Worm (Caenorhabditis elegans): ENCODE measurements around the gene hsp-3.
A peak's percentile ranks its signal among the peaks of the same experiment; 100 is the strongest.

Gene hsp-3

DNA sequence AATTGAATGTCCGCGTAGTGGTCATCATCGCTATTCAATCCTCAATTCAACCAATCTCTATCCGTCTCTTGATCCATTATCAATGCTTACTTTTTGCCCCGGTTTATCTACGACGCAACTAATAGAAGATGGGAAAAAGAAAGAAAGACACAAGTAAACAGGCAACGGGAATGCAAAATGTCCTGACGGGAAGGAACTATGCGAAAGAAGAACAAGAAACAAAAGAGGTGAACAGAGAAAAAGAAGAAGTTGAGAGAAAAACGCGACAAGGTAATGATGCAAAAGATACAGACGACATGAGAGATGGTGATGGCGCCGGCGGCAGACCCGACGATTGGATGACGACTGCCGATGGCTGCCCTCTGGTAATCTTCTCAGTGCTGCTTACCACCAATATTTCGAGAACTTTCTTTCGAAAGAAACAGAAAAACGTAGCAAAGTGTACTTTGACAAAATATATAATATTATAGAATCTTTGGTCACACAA, 49.9 kb downstream of the hsp-3 start (continued):
- TF ChIP-seq Y75B8A.6 (GFP tag; IDR thresholded peaks at IDR 0.05) (no peak), daf-19 (GFP tag; conservative IDR thresholded peaks at IDR 0.05) (no peak), unc-62 (GFP tag; optimal IDR thresholded peaks at IDR 0.05 in 1 of 2) (peak in 1 of 2 experiments; percentile 10), unc-62 (tag; optimal IDR thresholded peaks at IDR 0.05) (no peak), daf-16 (GFP tag; optimal IDR thresholded peaks at IDR 0.05) (peak; percentile 23 to 82), daf-16 (tag; optimal IDR thresholded peaks at IDR 0.05) (peak; percentile 97), lin-1 (GFP tag; IDR thresholded peaks at IDR 0.05) (no peak; the same call in 1 of the 2 replicates), egl-43 (GFP tag; IDR thresholded peaks at IDR 0.05) (no peak), lin-13 (GFP tag; optimal IDR thresholded peaks at IDR 0.05) (peak; percentile 39), cey-2 (tag; optimal IDR thresholded peaks at IDR 0.05; ENCODE audit: borderline replicate concordance, insufficient read depth) (no peak)

DNA sequence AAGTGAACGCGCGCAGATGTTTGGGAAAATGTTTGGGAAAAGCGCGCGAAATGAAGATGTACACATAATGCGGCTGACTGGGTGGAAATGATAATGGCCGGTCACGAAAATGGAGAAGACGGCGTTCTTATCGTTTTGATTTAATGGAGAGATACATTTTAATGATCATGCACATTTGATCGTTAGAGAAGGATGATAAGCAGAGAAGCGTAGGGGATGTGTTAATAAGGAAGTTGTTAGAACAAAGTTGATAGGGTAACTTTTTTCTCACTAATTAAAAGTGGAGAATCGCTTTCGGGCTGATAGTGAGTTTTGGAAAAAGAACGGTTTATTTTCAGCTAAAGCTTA, 50.9 kb downstream of the hsp-3 start:
- TF ChIP-seq mxl-2 (GFP tag; conservative IDR thresholded peaks at IDR 0.05): no peak
- TF ChIP-seq R02D3.7 (tag; optimal IDR thresholded peaks at IDR 0.05): no peak
- no peak for TF ChIP-seq ama-1 (optimal IDR thresholded peaks at IDR 0.05)
- TF ChIP-seq spr-1 (tag; optimal IDR thresholded peaks at IDR 0.05): no peak
- TF ChIP-seq hlh-30 (tag; optimal IDR thresholded peaks at IDR 0.05; ENCODE audit: insufficient read depth): peak; percentile 26
- TF ChIP-seq nhr-28 (tag; optimal IDR thresholded peaks at IDR 0.05): peak; percentile 37
- 0 out of 2 replicates have a peak, but pooled peaks have one; percentile 10 for TF ChIP-seq dmd-6 (GFP tag; IDR thresholded peaks at IDR 0.05)
- TF ChIP-seq mes-2 (tag; optimal IDR thresholded peaks at IDR 0.05; ENCODE audit: poor library complexity, severe bottlenecking): no peak
- TF ChIP-seq gei-8 (GFP tag; optimal IDR thresholded peaks at IDR 0.05): no peak
- no peak for TF ChIP-seq mdt-29 (GFP tag; IDR thresholded peaks at IDR 0.05)
- peak; percentile 58 for TF ChIP-seq php-3 (GFP tag; IDR thresholded peaks at IDR 0.05)
- no peak for TF ChIP-seq dmd-8 (GFP tag; IDR thresholded peaks at IDR 0.05)
- no peak for TF ChIP-seq nhr-42 (GFP tag; IDR thresholded peaks at IDR 0.05)
- no peak for TF ChIP-seq pqm-1 (tag; optimal IDR thresholded peaks at IDR 0.05)
- no peak for TF ChIP-seq ceh-20 (GFP tag; IDR thresholded peaks at IDR 0.05)
- peak; percentile 64 for TF ChIP-seq hlh-11 (tag; optimal IDR thresholded peaks at IDR 0.05)
- TF ChIP-seq ceh-32 (tag; optimal IDR thresholded peaks at IDR 0.05; ENCODE audit: poor library complexity): no peak
- no peak for TF ChIP-seq unc-39 (tag; optimal IDR thresholded peaks at IDR 0.05)
- TF ChIP-seq nhr-41 (GFP tag; IDR thresholded peaks at IDR 0.05): no peak
- TF ChIP-seq zfp-2 (tag; optimal IDR thresholded peaks at IDR 0.05): no peak
- TF ChIP-seq mep-1 (tag; optimal IDR thresholded peaks at IDR 0.05): no peak
- TF ChIP-seq daf-16 (GFP tag; optimal IDR thresholded peaks at IDR 0.05): no peak
- TF ChIP-seq daf-16 (tag; optimal IDR thresholded peaks at IDR 0.05): peak; percentile 0
- no peak for TF ChIP-seq D1046.2 (GFP tag; IDR thresholded peaks at IDR 0.05)
- TF ChIP-seq dpl-1 (GFP tag; optimal IDR thresholded peaks at IDR 0.05): no peak
- no peak for TF ChIP-seq vab-7 (GFP tag; IDR thresholded peaks at IDR 0.05)
- no peak for TF ChIP-seq daf-19 (GFP tag; conservative IDR thresholded peaks at IDR 0.05)
- TF ChIP-seq duxl-1 (tag; optimal IDR thresholded peaks at IDR 0.05; ENCODE audit: poor library complexity): no peak
- no peak for TF ChIP-seq madf-5 (GFP tag; IDR thresholded peaks at IDR 0.05)
- TF ChIP-seq lir-3 (tag; optimal IDR thresholded peaks at IDR 0.05): no peak
- no peak for TF ChIP-seq fos-1 (tag; optimal IDR thresholded peaks at IDR 0.05)
- no peak for TF ChIP-seq F26F4.8 (GFP tag; conservative IDR thresholded peaks at IDR 0.05)
- no peak for TF ChIP-seq F10B5.3 (tag; optimal IDR thresholded peaks at IDR 0.05)
- TF ChIP-seq T20F7.1 (GFP tag; optimal IDR thresholded peaks at IDR 0.05): no peak
- no peak for TF ChIP-seq lsy-2 (tag; optimal IDR thresholded peaks at IDR 0.05)
- TF ChIP-seq ztf-7 (tag; optimal IDR thresholded peaks at IDR 0.05): no peak
- peak; percentile 27 for TF ChIP-seq dve-1 (tag; optimal IDR thresholded peaks at IDR 0.05; ENCODE audit: insufficient read depth)
